Fruit fly (Drosophila melanogaster): ENCODE data around the gene tna.
A peak's percentile ranks its signal among the peaks of the same experiment; 100 is the strongest.

The tna gene

dm6 chr3L:10858569-10858968 is 23.2 kb downstream of the tna start (continued):
- TF ChIP-seq pb (GFP tag; optimal IDR thresholded peaks at IDR 0.05) (no peak), mld (GFP tag; IDR thresholded peaks at IDR 0.05; ENCODE audit: partially characterized antibody) (no peak), CG9817 (tag; optimal IDR thresholded peaks at IDR 0.05) (no peak), B-H2 (GFP tag; optimal IDR thresholded peaks at IDR 0.05) (no peak), CG12942 (GFP tag; optimal IDR thresholded peaks at IDR 0.05) (no peak), unpg (GFP tag; optimal IDR thresholded peaks at IDR 0.05) (no peak), CG11247 (GFP tag; IDR thresholded peaks at IDR 0.05) (no peak), Fer2 (tag; optimal IDR thresholded peaks at IDR 0.05) (no peak), sob (GFP tag; IDR thresholded peaks at IDR 0.05) (no peak), Nf-YB (GFP tag; optimal IDR thresholded peaks at IDR 0.05) (no peak), Nf-YC (tag; optimal IDR thresholded peaks at IDR 0.05) (no peak), CG8089 (GFP tag; optimal IDR thresholded peaks at IDR 0.05) (no peak), bsh (GFP tag; optimal IDR thresholded peaks at IDR 0.05) (peak in 1 of 2 experiments; percentile 34), Myb (GFP tag; optimal IDR thresholded peaks at IDR 0.05) (no peak), CG15514 (GFP tag; optimal IDR thresholded peaks at IDR 0.05) (no peak), cato (GFP tag; optimal IDR thresholded peaks at IDR 0.05; ENCODE audit: borderline replicate concordance) (no peak), vnd (GFP tag; IDR thresholded peaks at IDR 0.05; ENCODE audit: partially characterized antibody) (no peak), CG34376 (GFP tag; optimal IDR thresholded peaks at IDR 0.05) (no peak), NfI (GFP tag; optimal IDR thresholded peaks at IDR 0.05) (no peak), yki (optimal IDR thresholded peaks at IDR 0.05) (no peak), CG18599 (GFP tag; optimal IDR thresholded peaks at IDR 0.05) (no peak), CG11560 (tag; IDR thresholded peaks at IDR 0.05) (no peak), CG3995 (GFP tag; optimal IDR thresholded peaks at IDR 0.05) (no peak), ken (GFP tag; IDR thresholded peaks at IDR 0.05) (no peak), CG9876 (GFP tag; optimal IDR thresholded peaks at IDR 0.05) (no peak), CG17612 (GFP tag; IDR thresholded peaks at IDR 0.05) (no peak), Asciz (GFP tag; optimal IDR thresholded peaks at IDR 0.05) (peak; percentile 47), pros (GFP tag; optimal IDR thresholded peaks at IDR 0.05) (no peak), CG2875 (GFP tag; optimal IDR thresholded peaks at IDR 0.05) (peak; percentile 46), dysf (GFP tag; IDR thresholded peaks at IDR 0.05) (no peak), en (GFP tag; optimal IDR thresholded peaks at IDR 0.05) (no peak), E2f1 (GFP tag; IDR thresholded peaks at IDR 0.05) (no peak), z (GFP tag; IDR thresholded peaks at IDR 0.05) (no peak), Kr (GFP tag; optimal IDR thresholded peaks at IDR 0.05) (peak; percentile 90), Mad (GFP tag; optimal IDR thresholded peaks at IDR 0.05) (no peak), bowl (GFP tag; IDR thresholded peaks at IDR 0.05) (no peak), CG31441 (GFP tag; IDR thresholded peaks at IDR 0.05) (0 out of 2 replicates have a peak, but pooled peaks have one; percentile 11), CG10366 (GFP tag; IDR thresholded peaks at IDR 0.05) (no peak), NC2β (GFP tag; optimal IDR thresholded peaks at IDR 0.05) (no peak), lab (GFP tag; optimal IDR thresholded peaks at IDR 0.05) (peak; percentile 8), CG4404 (GFP tag; IDR thresholded peaks at IDR 0.05) (no peak), lola (GFP tag; optimal IDR thresholded peaks at IDR 0.05) (peak in 1 of 3 experiments; percentile 38), CG18011 (GFP tag; optimal IDR thresholded peaks at IDR 0.05) (no peak), ems (GFP tag; optimal IDR thresholded peaks at IDR 0.05) (no peak), Fer3 (tag; optimal IDR thresholded peaks at IDR 0.05) (no peak), CG17186 (GFP tag; optimal IDR thresholded peaks at IDR 0.05) (peak; percentile 21), CG11456 (GFP tag; IDR thresholded peaks at IDR 0.05) (no peak), hth (optimal IDR thresholded peaks at IDR 0.05) (no peak), CG3281 (GFP tag; optimal IDR thresholded peaks at IDR 0.05) (no peak), CG12391 (tag; optimal IDR thresholded peaks at IDR 0.05) (no peak), ham (GFP tag; IDR thresholded peaks at IDR 0.05) (no peak), tio (GFP tag; optimal IDR thresholded peaks at IDR 0.05) (no peak)

Measured in whole organism, embryonic.